Worm (Caenorhabditis elegans) whole organism, L2 larva: ENCODE measurements around the gene Y55F3C.10.

Experiments used
- F13H6.1 ChIP-seq: sonication (generic microtip); optimal IDR thresholded peaks from 2 replicates; lab custom pipeline; 2016; ENCODE audit warnings: missing genetic modification characterization, missing compliant biosample characterization
- Y55F3AM.14 ChIP-seq: fragments of 200-800 bp; sonication (Bioruptor generic); optimal IDR thresholded peaks from 2 replicates; lab custom pipeline; 2018; ENCODE audit warnings: mild to moderate bottlenecking, missing genetic modification characterization, missing compliant biosample characterization
- alr-1 ChIP-seq: fragments of 150-350 bp; optimal IDR thresholded peaks from 2 replicates; lab custom pipeline; 2014; ENCODE audit warnings: missing biosample characterization, missing genetic modification characterization
- dmd-4 ChIP-seq: sonication (generic microtip); optimal IDR thresholded peaks from 2 replicates; lab custom pipeline; 2017; ENCODE audit warnings: missing biosample characterization, missing genetic modification characterization
- elt-1 ChIP-seq: fragments of 150-350 bp; optimal IDR thresholded peaks from 2 replicates; lab custom pipeline; 2014; ENCODE audit warnings: missing biosample characterization, missing genetic modification characterization
- fos-1 ChIP-seq: fragments of 150-350 bp; optimal IDR thresholded peaks from 2 replicates; lab custom pipeline; 2014; ENCODE audit warnings: missing biosample characterization, missing genetic modification characterization
- nhr-12 ChIP-seq: fragments of 150-350 bp; optimal IDR thresholded peaks from 2 replicates; lab custom pipeline; 2014; ENCODE audit warnings: missing biosample characterization, missing genetic modification characterization
- nhr-129 ChIP-seq: fragments of 150-350 bp; optimal IDR thresholded peaks from 2 replicates; lab custom pipeline; 2014; ENCODE audit warnings: missing biosample characterization, missing genetic modification characterization
- skn-1 ChIP-seq: sonication (generic microtip); optimal IDR thresholded peaks from 2 replicates; lab custom pipeline; 2017; ENCODE audit warnings: missing biosample characterization, missing genetic modification characterization
- sma-9 ChIP-seq, 2 experiments: fragments of 150-350 bp in 1 of 2; sonication (generic microtip) in 1 of 2; optimal IDR thresholded peaks; 2 replicates each; lab custom pipeline; 2014 to 2016; ENCODE audit warnings: missing genetic modification characterization in 2 of 2, mild to moderate bottlenecking in 1 of 2, missing biosample characterization in 1 of 2, missing compliant biosample characterization in 1 of 2, missing genetic modification reagents in 1 of 2, moderate library complexity in 1 of 2
- snpc-4 ChIP-seq: fragments of 150-350 bp; optimal IDR thresholded peaks from 2 replicates; lab custom pipeline; 2014; ENCODE audit warnings: missing biosample characterization, missing genetic modification characterization
- unc-62 ChIP-seq: fragments of 150-350 bp; optimal IDR thresholded peaks from 2 replicates; lab custom pipeline; 2014; ENCODE audit warnings: missing biosample characterization, missing genetic modification reagents, missing genetic modification characterization

Gene Y55F3C.10

ce11 chrIV:673313-673712 lies 45.9 kb downstream of the Y55F3C.10 start, which contains the start of gene K11H12.3:
Gene K11H12.3, minus strand, starts transcription at chrIV:673480.
- no peak for TF ChIP-seq Y55F3AM.14
- no peak for TF ChIP-seq snpc-4 (tag; lab: Kevin White, UChicago)
- peak; percentile 58 for TF ChIP-seq sma-9 (GFP tag; optimal IDR thresholded peaks at IDR 0.05; lab: Kevin White, UChicago)
- no peak for TF ChIP-seq sma-9 (tag; optimal IDR thresholded peaks at IDR 0.05; lab: Kevin White, UChicago)
- no peak for TF ChIP-seq nhr-12 (tag; lab: Kevin White, UChicago)
- peak; percentile 81 for TF ChIP-seq fos-1 (tag; lab: Kevin White, UChicago)
- TF ChIP-seq unc-62 (GFP tag; lab: Kevin White, UChicago): no peak
- TF ChIP-seq elt-1: no peak
- no peak for TF ChIP-seq skn-1

ce11 chrIV:670455-670854 lies 48.8 kb downstream of the Y55F3C.10 start, which contains the start of gene K11H12.11:
Gene K11H12.11, minus strand, starts transcription at chrIV:670555.
- TF ChIP-seq fos-1 (tag; lab: Kevin White, UChicago) (peak; percentile 2), nhr-129 (tag; lab: Kevin White, UChicago) (no peak), F13H6.1 (no peak), alr-1 (tag; lab: Kevin White, UChicago) (no peak), sma-9 (GFP tag; optimal IDR thresholded peaks at IDR 0.05; lab: Kevin White, UChicago) (no peak), sma-9 (tag; optimal IDR thresholded peaks at IDR 0.05; lab: Kevin White, UChicago) (no peak), dmd-4 (tag; lab: Kevin White, UChicago) (no peak)
